Fruit fly (Drosophila melanogaster) whole organism, embryonic: ENCODE results near the gene meigo.

Experiments
- Ada2b ChIP-seq: fragments of 200-800 bp; sonication (Bioruptor generic); IDR thresholded peaks from 2 replicates; pipeline ENCODE4 v1.3.6; 2022; ENCODE audit warnings: missing biosample characterization, missing genetic modification characterization
- Aef1 ChIP-seq: fragments of 200-800 bp; sonication (Bioruptor generic); IDR thresholded peaks from 3 replicates; pipeline ENCODE4 v1.3.6; 2022; ENCODE audit warnings: missing biosample characterization, missing genetic modification characterization
- CG10147 ChIP-seq: fragments of 200-800 bp; sonication (Bioruptor generic); optimal IDR thresholded peaks from 2 replicates; lab custom pipeline; 2019; ENCODE audit warnings: missing biosample characterization, mild to moderate bottlenecking, missing genetic modification characterization, moderate library complexity
- CG10274 ChIP-seq: fragments of 200-800 bp; sonication (Bioruptor generic); optimal IDR thresholded peaks from 3 replicates; lab custom pipeline; 2017; ENCODE audit warnings: missing biosample characterization, mild to moderate bottlenecking, missing genetic modification characterization
- CG10543 ChIP-seq: fragments of 200-800 bp; sonication (Bioruptor generic); optimal IDR thresholded peaks from 3 replicates; lab custom pipeline; 2017; ENCODE audit warnings: missing biosample characterization, mild to moderate bottlenecking, missing genetic modification characterization, moderate library complexity
- CG11456 ChIP-seq: fragments of 200-800 bp; sonication (Bioruptor generic); IDR thresholded peaks from 3 replicates; pipeline ENCODE4 v1.3.6; 2022; ENCODE audit warnings: missing biosample characterization, missing genetic modification characterization
- CG11560 ChIP-seq: fragments of 200-800 bp; sonication (Bioruptor generic); IDR thresholded peaks from 3 replicates; pipeline ENCODE4 v1.3.6; 2022; ENCODE audit warnings: missing biosample characterization, missing genetic modification characterization
- CG12155 ChIP-seq: fragments of 200-800 bp; sonication (Bioruptor generic); optimal IDR thresholded peaks from 3 replicates; lab custom pipeline; 2016; ENCODE audit warnings: missing biosample characterization, missing genetic modification characterization
- CG13424 ChIP-seq: fragments of 200-800 bp; sonication (Bioruptor generic); optimal IDR thresholded peaks from 2 replicates; lab custom pipeline; 2019; ENCODE audit warnings: missing biosample characterization, mild to moderate bottlenecking, missing genetic modification characterization, moderate library complexity
- CG14441 ChIP-seq: fragments of 200-800 bp; sonication (Bioruptor generic); IDR thresholded peaks from 2 replicates; pipeline ENCODE4 v1.3.6; 2022; ENCODE audit warnings: missing biosample characterization, missing genetic modification characterization
- CG1602 ChIP-seq: fragments of 200-800 bp; sonication (Bioruptor generic); optimal IDR thresholded peaks from 3 replicates; lab custom pipeline; 2016; ENCODE audit warnings: missing biosample characterization, missing genetic modification characterization
- CG17361 ChIP-seq: fragments of 200-800 bp; sonication (Bioruptor generic); IDR thresholded peaks from 3 replicates; pipeline ENCODE4 v1.3.6; 2022; ENCODE audit warnings: missing biosample characterization, missing genetic modification characterization
- CG17612 ChIP-seq: fragments of 200-800 bp; sonication (Bioruptor generic); IDR thresholded peaks from 2 replicates; pipeline ENCODE4 v1.3.6; 2022; ENCODE audit warnings: missing biosample characterization, missing genetic modification characterization
- CG17912 ChIP-seq: fragments of 200-800 bp; sonication (Bioruptor generic); optimal IDR thresholded peaks from 2 replicates; lab custom pipeline; 2018; ENCODE audit warnings: missing biosample characterization, mild to moderate bottlenecking, missing genetic modification characterization
- CG18619 ChIP-seq: fragments of 200-800 bp; sonication (Bioruptor generic); optimal IDR thresholded peaks from 3 replicates; lab custom pipeline; 2017; ENCODE audit warnings: missing biosample characterization, mild to moderate bottlenecking, missing genetic modification characterization
- CG2202 ChIP-seq: fragments of 200-800 bp; sonication (Bioruptor generic); optimal IDR thresholded peaks from 2 replicates; lab custom pipeline; 2018; ENCODE audit warnings: missing biosample characterization, mild to moderate bottlenecking, missing genetic modification characterization
- CG30403 ChIP-seq: fragments of 200-800 bp; sonication (Bioruptor generic); optimal IDR thresholded peaks from 3 replicates; lab custom pipeline; 2016; ENCODE audit warnings: missing biosample characterization, missing genetic modification characterization
- CG33213 ChIP-seq: fragments of 200-800 bp; sonication (Bioruptor generic); optimal IDR thresholded peaks from 3 replicates; lab custom pipeline; 2016; ENCODE audit warnings: missing biosample characterization, missing genetic modification characterization
- CG4707 ChIP-seq: fragments of 200-800 bp; sonication (Bioruptor generic); optimal IDR thresholded peaks from 2 replicates; lab custom pipeline; 2018; ENCODE audit warnings: missing biosample characterization, mild to moderate bottlenecking, missing genetic modification characterization, moderate library complexity
- CG4854 ChIP-seq: fragments of 200-800 bp; sonication (Bioruptor generic); optimal IDR thresholded peaks from 2 replicates; lab custom pipeline; 2016; ENCODE audit warnings: missing biosample characterization, missing genetic modification characterization, inconsistent platforms
- CG7357 ChIP-seq: fragments of 200-800 bp; sonication (Bioruptor generic); IDR thresholded peaks from 3 replicates; pipeline ENCODE4 v1.3.6; 2022; ENCODE audit warnings: missing biosample characterization, missing genetic modification characterization
- CG7745 ChIP-seq: fragments of 200-800 bp; sonication (Bioruptor generic); optimal IDR thresholded peaks from 2 replicates; lab custom pipeline; 2018; ENCODE audit warnings: missing biosample characterization, mild to moderate bottlenecking, missing genetic modification characterization, moderate library complexity
- CG7963 ChIP-seq: fragments of 200-800 bp; sonication (Bioruptor generic); IDR thresholded peaks from 3 replicates; pipeline ENCODE4 v1.3.6; 2022; ENCODE audit warnings: missing biosample characterization, missing genetic modification characterization; ENCODE audit not compliant: partially characterized antibody
- CG9727 ChIP-seq: fragments of 200-800 bp; sonication (Bioruptor generic); optimal IDR thresholded peaks from 3 replicates; lab custom pipeline; 2017; ENCODE audit warnings: missing biosample characterization, mild to moderate bottlenecking, missing genetic modification characterization
- Dbx ChIP-seq: fragments of 200-800 bp; sonication (Bioruptor generic); IDR thresholded peaks from 3 replicates; pipeline ENCODE4 v1.3.6; 2022; ENCODE audit warnings: missing biosample characterization, missing genetic modification characterization
- Dref ChIP-seq: fragments of 200-800 bp; sonication (Bioruptor generic); IDR thresholded peaks from 2 replicates; pipeline ENCODE4 v1.3.6; 2022; ENCODE audit warnings: missing biosample characterization, missing genetic modification characterization
- Drgx ChIP-seq: fragments of 200-800 bp; sonication (Bioruptor generic); IDR thresholded peaks from 2 replicates; pipeline ENCODE4 v1.3.6; 2022; ENCODE audit warnings: missing biosample characterization, missing genetic modification characterization
- HLH3B ChIP-seq: fragments of 200-800 bp; sonication (Bioruptor generic); IDR thresholded peaks from 2 replicates; pipeline ENCODE4 v1.3.6; 2022; ENCODE audit warnings: missing biosample characterization, missing genetic modification characterization
- Lhr ChIP-seq: fragments of 200-800 bp; sonication (Bioruptor generic); optimal IDR thresholded peaks from 3 replicates; lab custom pipeline; 2017; ENCODE audit warnings: mild to moderate bottlenecking, missing biosample characterization, missing genetic modification reagents, missing genetic modification characterization
- Med ChIP-seq: fragments of 200-800 bp; sonication (Bioruptor generic); peaks from one replicate; lab custom pipeline; 2016; ENCODE audit warnings: missing biosample characterization, missing genetic modification characterization, mild to moderate bottlenecking, inconsistent platforms, moderate library complexity
- Nf-YC ChIP-seq: fragments of 200-800 bp; optimal IDR thresholded peaks from 3 replicates; lab custom pipeline; 2019; ENCODE audit warnings: missing biosample characterization, mild to moderate bottlenecking, missing genetic modification characterization, moderate library complexity
- PHDP ChIP-seq: fragments of 200-800 bp; sonication (Bioruptor generic); optimal IDR thresholded peaks from 3 replicates; lab custom pipeline; 2018; ENCODE audit warnings: missing biosample characterization, mild to moderate bottlenecking, missing genetic modification characterization, moderate library complexity
- Rfx ChIP-seq: fragments of 200-800 bp; sonication (Bioruptor generic); IDR thresholded peaks from 2 replicates; pipeline ENCODE4 v1.3.6; 2022; ENCODE audit warnings: missing biosample characterization, missing genetic modification characterization
- Taf1 ChIP-seq: fragments of 200-800 bp; sonication (Bioruptor generic); IDR thresholded peaks from 2 replicates; pipeline ENCODE4 v1.3.6; 2022; ENCODE audit warnings: missing biosample characterization, missing genetic modification characterization
- amos ChIP-seq: fragments of 200-800 bp; sonication (Bioruptor generic); IDR thresholded peaks from 2 replicates; pipeline ENCODE4 v1.3.6; 2022; ENCODE audit warnings: missing biosample characterization, missing genetic modification characterization; ENCODE audit not compliant: partially characterized antibody
- az2 ChIP-seq: fragments of 200-800 bp; sonication (Bioruptor generic); optimal IDR thresholded peaks from 3 replicates; lab custom pipeline; 2016; ENCODE audit warnings: missing biosample characterization, missing genetic modification characterization
- caup ChIP-seq: fragments of 200-800 bp; sonication (Bioruptor generic); optimal IDR thresholded peaks from 3 replicates; lab custom pipeline; 2017; ENCODE audit warnings: missing biosample characterization, mild to moderate bottlenecking, missing genetic modification characterization, moderate library complexity; ENCODE audit not compliant: severe bottlenecking
- crp ChIP-seq, 2 experiments: fragments of 200-800 bp; sonication (Bioruptor generic); optimal IDR thresholded peaks; 2 replicates in 1 of 2; 3 replicates in 1 of 2; lab custom pipeline; 2017; ENCODE audit warnings: missing biosample characterization in 2 of 2, missing genetic modification characterization in 2 of 2, mild to moderate bottlenecking in 1 of 2, moderate library complexity in 1 of 2
- dati ChIP-seq: fragments of 200-800 bp; sonication (Bioruptor generic); IDR thresholded peaks from 2 replicates; pipeline ENCODE4 v1.3.6; 2022; ENCODE audit warnings: missing biosample characterization, missing genetic modification characterization
- ftz-f1 ChIP-seq: fragments of 200-800 bp; sonication (Bioruptor generic); optimal IDR thresholded peaks from 2 replicates; lab custom pipeline; 2016; ENCODE audit warnings: missing biosample characterization, missing genetic modification characterization
- fu2 ChIP-seq: fragments of 200-800 bp; sonication (Bioruptor generic); optimal IDR thresholded peaks from 2 replicates; lab custom pipeline; 2016; ENCODE audit warnings: missing biosample characterization, missing genetic modification characterization
- gro ChIP-seq: fragments of 200-800 bp; sonication (Bioruptor generic); optimal IDR thresholded peaks from 2 replicates; lab custom pipeline; 2016; ENCODE audit warnings: missing biosample characterization, missing genetic modification characterization
- gsb-n ChIP-seq: fragments of 200-800 bp; sonication (Bioruptor generic); optimal IDR thresholded peaks from 3 replicates; lab custom pipeline; 2018; ENCODE audit warnings: missing biosample characterization, mild to moderate bottlenecking, missing genetic modification characterization
- pita ChIP-seq: fragments of 200-800 bp; sonication (Bioruptor generic); optimal IDR thresholded peaks from 2 replicates; lab custom pipeline; 2017; ENCODE audit warnings: missing biosample characterization, mild to moderate bottlenecking, missing genetic modification characterization
- pzg ChIP-seq: fragments of 200-800 bp; sonication (Bioruptor generic); optimal IDR thresholded peaks from 3 replicates; lab custom pipeline; 2018; ENCODE audit warnings: missing biosample characterization, mild to moderate bottlenecking, missing genetic modification characterization, moderate library complexity
- ssp ChIP-seq: fragments of 200-800 bp; sonication (Bioruptor generic); IDR thresholded peaks from 2 replicates; pipeline ENCODE4 v1.3.6; 2022; ENCODE audit warnings: missing biosample characterization, missing genetic modification characterization
- stwl ChIP-seq: fragments of 200-800 bp; sonication (Bioruptor generic); optimal IDR thresholded peaks from 3 replicates; lab custom pipeline; 2018; ENCODE audit warnings: missing biosample characterization, mild to moderate bottlenecking, missing genetic modification characterization, moderate library complexity
- tx ChIP-seq: fragments of 200-800 bp; sonication (Bioruptor generic); optimal IDR thresholded peaks from 2 replicates; lab custom pipeline; 2016; ENCODE audit warnings: missing biosample characterization, missing genetic modification characterization
- vfl ChIP-seq: fragments of 200-800 bp; sonication (Bioruptor generic); optimal IDR thresholded peaks from 2 replicates; lab custom pipeline; 2016; ENCODE audit warnings: missing biosample characterization, missing genetic modification characterization
- zen2 ChIP-seq: fragments of 200-800 bp; sonication (Bioruptor generic); IDR thresholded peaks from 3 replicates; pipeline ENCODE4 v1.3.6; 2022; ENCODE audit warnings: missing biosample characterization, missing genetic modification characterization; ENCODE audit not compliant: partially characterized antibody

meigo gene

DNA sequence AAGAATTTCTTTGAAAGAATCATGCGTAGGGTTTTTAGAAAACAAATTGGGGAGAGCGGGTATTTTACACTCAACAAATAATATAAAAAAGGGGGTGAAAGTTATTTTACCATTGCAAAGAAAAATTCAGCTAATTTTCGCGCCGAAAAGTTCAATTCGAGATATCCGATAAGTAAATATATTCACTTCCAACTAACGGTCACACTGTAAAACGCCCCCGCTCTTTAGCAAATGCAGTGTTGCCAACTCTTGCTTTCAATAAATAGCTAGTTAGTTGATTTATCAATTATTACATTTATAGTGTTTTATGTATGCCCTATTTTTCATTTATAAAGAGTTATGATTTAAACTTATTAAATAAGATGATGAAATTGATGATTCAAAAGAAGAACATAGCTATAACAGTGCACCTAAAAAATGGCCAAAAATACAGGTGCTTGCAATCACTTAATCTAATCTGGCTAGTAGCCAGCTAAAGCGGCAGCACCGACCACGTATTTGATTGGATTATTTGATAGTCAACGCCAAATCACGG is at the start of gene meigo (continued):
- TF ChIP-seq HLH3B (GFP tag; lab: Robert Waterston, UW) (peak; percentile 47; the same call in 1 of the 2 replicates), CG33213 (GFP tag; lab: Kevin White, UChicago) (peak; percentile 18), Rfx (GFP tag; lab: Robert Waterston, UW) (peak; percentile 81), Aef1 (peak; percentile 58), CG9727 (GFP tag; lab: Kevin White, UChicago) (peak; percentile 37), CG10147 (GFP tag; lab: Kevin White, UChicago) (peak; percentile 78), CG17612 (GFP tag; lab: Robert Waterston, UW) (no peak), dati (GFP tag; lab: Robert Waterston, UW) (no peak), CG10543 (GFP tag; lab: Kevin White, UChicago) (peak; percentile 68), caup (no peak), stwl (tag; lab: Kevin White, UChicago) (peak; percentile 66), tx (GFP tag; lab: Kevin White, UChicago) (peak; percentile 50), CG7963 (GFP tag; lab: Robert Waterston, UW) (no peak), CG18619 (peak; percentile 55), az2 (GFP tag; lab: Kevin White, UChicago) (peak; percentile 33), fu2 (GFP tag; lab: Kevin White, UChicago) (peak; percentile 53), gro (GFP tag; lab: Kevin White, UChicago) (peak; percentile 34), ftz-f1 (peak; percentile 0), CG13424 (tag; lab: Kevin White, UChicago) (peak; percentile 76), Lhr (peak; percentile 46), zen2 (no peak), crp (GFP tag; optimal IDR thresholded peaks at IDR 0.05; lab: Kevin White, UChicago) (peak in 1 of 2 experiments; percentile 51), PHDP (tag; lab: Kevin White, UChicago) (peak; percentile 64), CG11560 (tag; lab: Robert Waterston, UW) (peak; percentile 83; the same call in 2 of the 3 replicates), gsb-n (tag; lab: Kevin White, UChicago) (peak; percentile 44), vfl (GFP tag; lab: Kevin White, UChicago) (peak; percentile 66), CG4707 (no peak), Med (GFP tag; lab: Kevin White, UChicago) (peak; percentile 91), CG7745 (tag; lab: Kevin White, UChicago) (no peak), ssp (peak; percentile 57), CG17912 (GFP tag; lab: Kevin White, UChicago) (no peak), Dref (peak; percentile 79), CG17361 (GFP tag; lab: Robert Waterston, UW) (peak; percentile 84), CG30403 (GFP tag; lab: Kevin White, UChicago) (peak; percentile 73), Ada2b (peak; percentile 45), pzg (GFP tag; lab: Kevin White, UChicago) (peak; percentile 83), CG7357 (GFP tag; lab: Robert Waterston, UW) (0 out of 3 replicates have a peak, but pooled peaks have one; percentile 31), CG10274 (GFP tag; lab: Kevin White, UChicago) (peak; percentile 9), Drgx (GFP tag; lab: Robert Waterston, UW) (no peak; the same call in 1 of the 2 replicates), amos (peak; percentile 7; the same call in 1 of the 2 replicates), Taf1 (GFP tag; lab: Robert Waterston, UW) (peak; percentile 51; the same call in 1 of the 2 replicates), pita (no peak), CG11456 (peak; percentile 58; the same call in 2 of the 3 replicates), CG14441 (GFP tag; lab: Robert Waterston, UW) (peak; percentile 49), Nf-YC (tag; lab: Kevin White, UChicago) (peak; percentile 84), CG12155 (GFP tag; lab: Kevin White, UChicago) (peak; percentile 71), Dbx (GFP tag; lab: Robert Waterston, UW) (peak; percentile 71; the same call in 2 of the 3 replicates), CG2202 (tag; lab: Kevin White, UChicago) (peak; percentile 30), CG4854 (peak; percentile 49), CG1602 (GFP tag; lab: Kevin White, UChicago) (peak; percentile 35)
